Fruit fly (Drosophila melanogaster) whole organism, embryonic: Measurements from ENCODE around the gene Cyp309a1.

Source experiments
- Bgb ChIP-seq: fragments of 200-800 bp; sonication (Bioruptor generic); IDR thresholded peaks from 2 replicates; pipeline ENCODE4 v1.3.6; 2022; ENCODE audit warnings: missing biosample characterization, missing genetic modification characterization; ENCODE audit not compliant: partially characterized antibody
- CG10565 ChIP-seq: fragments of 200-800 bp; sonication (Bioruptor generic); optimal IDR thresholded peaks from 3 replicates; lab custom pipeline; 2016; ENCODE audit warnings: missing biosample characterization, mild to moderate bottlenecking, missing genetic modification characterization
- CG12071 ChIP-seq: fragments of 200-800 bp; sonication (Bioruptor generic); optimal IDR thresholded peaks from 3 replicates; lab custom pipeline; 2018; ENCODE audit warnings: missing biosample characterization, mild to moderate bottlenecking, missing genetic modification characterization
- CG12744 ChIP-seq: fragments of 200-800 bp; sonication (Bioruptor generic); optimal IDR thresholded peaks from 2 replicates; lab custom pipeline; 2016; ENCODE audit warnings: missing biosample characterization, missing genetic modification characterization
- CG12769 ChIP-seq: fragments of 200-800 bp; sonication (Bioruptor generic); optimal IDR thresholded peaks from 2 replicates; lab custom pipeline; 2019; ENCODE audit warnings: missing biosample characterization, mild to moderate bottlenecking, missing genetic modification characterization, moderate library complexity
- CG13624 ChIP-seq: fragments of 200-800 bp; sonication (Bioruptor generic); optimal IDR thresholded peaks from 2 replicates; lab custom pipeline; 2016; ENCODE audit warnings: missing biosample characterization, missing genetic modification characterization
- CG14014 ChIP-seq: fragments of 200-800 bp; sonication (Bioruptor generic); IDR thresholded peaks from 2 replicates; pipeline ENCODE4 v1.3.6; 2022; ENCODE audit warnings: missing biosample characterization, missing genetic modification characterization
- CG14050 ChIP-seq: fragments of 200-800 bp; sonication (Bioruptor generic); IDR thresholded peaks from 3 replicates; pipeline ENCODE4 v1.3.6; 2022; ENCODE audit warnings: missing biosample characterization, missing genetic modification characterization
- CG14667 ChIP-seq: fragments of 200-800 bp; sonication (Bioruptor generic); IDR thresholded peaks from 2 replicates; pipeline ENCODE4 v1.3.6; 2022; ENCODE audit warnings: missing biosample characterization, missing genetic modification characterization
- CG1647 ChIP-seq: fragments of 200-800 bp; sonication (Bioruptor generic); optimal IDR thresholded peaks from 3 replicates; lab custom pipeline; 2016; ENCODE audit warnings: missing biosample characterization, missing genetic modification characterization
- CG16779 ChIP-seq: fragments of 200-800 bp; sonication (Bioruptor generic); IDR thresholded peaks from 2 replicates; pipeline ENCODE4 v1.3.6; 2022; ENCODE audit warnings: missing biosample characterization, missing genetic modification characterization
- CG17829 ChIP-seq: fragments of 200-800 bp; optimal IDR thresholded peaks from 2 replicates; lab custom pipeline; 2019; ENCODE audit warnings: missing biosample characterization, mild to moderate bottlenecking, missing genetic modification characterization, moderate library complexity
- CG18619 ChIP-seq: fragments of 200-800 bp; sonication (Bioruptor generic); optimal IDR thresholded peaks from 3 replicates; lab custom pipeline; 2017; ENCODE audit warnings: missing biosample characterization, mild to moderate bottlenecking, missing genetic modification characterization
- CG31224 ChIP-seq: fragments of 200-800 bp; sonication (Bioruptor generic); IDR thresholded peaks from 2 replicates; pipeline ENCODE4 v1.3.6; 2022; ENCODE audit warnings: missing biosample characterization, missing genetic modification characterization
- CG32772 ChIP-seq: fragments of 200-800 bp; sonication (Bioruptor generic); IDR thresholded peaks from 2 replicates; pipeline ENCODE4 v1.3.6; 2022; ENCODE audit warnings: missing biosample characterization, missing genetic modification characterization
- CG3847 ChIP-seq: fragments of 200-800 bp; sonication (Bioruptor generic); IDR thresholded peaks from 2 replicates; pipeline ENCODE4 v1.3.6; 2022; ENCODE audit warnings: missing biosample characterization, missing genetic modification characterization
- CG6175 ChIP-seq: fragments of 200-800 bp; sonication (Bioruptor generic); IDR thresholded peaks from 3 replicates; pipeline ENCODE4 v1.3.6; 2022; ENCODE audit warnings: missing biosample characterization, missing genetic modification characterization
- CG6272 ChIP-seq: fragments of 200-800 bp; sonication (Bioruptor generic); IDR thresholded peaks from 2 replicates; pipeline ENCODE4 v1.3.6; 2022; ENCODE audit warnings: missing biosample characterization, missing genetic modification characterization
- CG7372 ChIP-seq: fragments of 200-800 bp; sonication (Bioruptor generic); IDR thresholded peaks from 2 replicates; pipeline ENCODE4 v1.3.6; 2022; ENCODE audit warnings: missing biosample characterization, missing genetic modification characterization
- CG7963 ChIP-seq: fragments of 200-800 bp; sonication (Bioruptor generic); IDR thresholded peaks from 3 replicates; pipeline ENCODE4 v1.3.6; 2022; ENCODE audit warnings: missing biosample characterization, missing genetic modification characterization; ENCODE audit not compliant: partially characterized antibody
- CHES-1-like ChIP-seq: fragments of 200-800 bp; sonication (Bioruptor generic); optimal IDR thresholded peaks from 2 replicates; lab custom pipeline; 2016; ENCODE audit warnings: missing biosample characterization, missing genetic modification characterization
- CTCF ChIP-seq: fragments of 200-800 bp; sonication (Bioruptor generic); optimal IDR thresholded peaks from 2 replicates; lab custom pipeline; 2017; ENCODE audit warnings: missing biosample characterization, mild to moderate bottlenecking, missing genetic modification characterization, moderate library complexity
- Hr39 ChIP-seq: fragments of >200 bp; optimal IDR thresholded peaks from 2 replicates; lab custom pipeline; 2017
- MBD-R2 ChIP-seq: fragments of 200-800 bp; sonication (Bioruptor generic); IDR thresholded peaks from 2 replicates; pipeline ENCODE4 v1.3.6; 2022; ENCODE audit warnings: missing biosample characterization, missing genetic modification characterization
- Mad ChIP-seq: fragments of 200-800 bp; sonication (Bioruptor generic); optimal IDR thresholded peaks from 2 replicates; lab custom pipeline; 2016; ENCODE audit warnings: missing biosample characterization, missing genetic modification characterization
- Max ChIP-seq: fragments of 200-800 bp; sonication (Bioruptor generic); optimal IDR thresholded peaks from 2 replicates; lab custom pipeline; 2016; ENCODE audit warnings: missing biosample characterization, mild to moderate bottlenecking, missing genetic modification characterization
- Myb ChIP-seq: fragments of 200-800 bp; sonication (Bioruptor generic); optimal IDR thresholded peaks from 2 replicates; lab custom pipeline; 2016; ENCODE audit warnings: missing biosample characterization, missing genetic modification characterization
- NC2α ChIP-seq: fragments of 200-800 bp; sonication (Bioruptor generic); optimal IDR thresholded peaks from 2 replicates; lab custom pipeline; 2016; ENCODE audit warnings: missing biosample characterization, missing genetic modification characterization
- Nf-YB ChIP-seq: fragments of 200-800 bp; sonication (Bioruptor generic); optimal IDR thresholded peaks from 3 replicates; lab custom pipeline; 2019; ENCODE audit warnings: missing biosample characterization, mild to moderate bottlenecking, missing genetic modification characterization, moderate library complexity
- NfI ChIP-seq: fragments of 200-800 bp; sonication (Bioruptor generic); optimal IDR thresholded peaks from 3 replicates; lab custom pipeline; 2018; ENCODE audit warnings: missing biosample characterization, mild to moderate bottlenecking, missing genetic modification characterization, moderate library complexity
- Scr ChIP-seq: fragments of 200-800 bp; sonication (Bioruptor generic); IDR thresholded peaks from 2 replicates; pipeline ENCODE4 v1.3.6; 2022; ENCODE audit warnings: missing biosample characterization, missing genetic modification characterization; ENCODE audit not compliant: partially characterized antibody
- Vsx1 ChIP-seq: fragments of 200-800 bp; sonication (Bioruptor generic); optimal IDR thresholded peaks from 2 replicates; lab custom pipeline; 2017; ENCODE audit warnings: missing biosample characterization, mild to moderate bottlenecking, missing genetic modification characterization, missing genetic modification reagents
- Xbp1 ChIP-seq: fragments of 200-800 bp; sonication (Bioruptor generic); optimal IDR thresholded peaks from 3 replicates; lab custom pipeline; 2016; ENCODE audit warnings: missing biosample characterization, mild to moderate bottlenecking, missing genetic modification characterization
- az2 ChIP-seq: fragments of 200-800 bp; sonication (Bioruptor generic); optimal IDR thresholded peaks from 3 replicates; lab custom pipeline; 2016; ENCODE audit warnings: missing biosample characterization, missing genetic modification characterization
- bbx ChIP-seq: fragments of 200-800 bp; sonication (Bioruptor generic); IDR thresholded peaks from 2 replicates; pipeline ENCODE4 v1.3.6; 2022; ENCODE audit warnings: missing biosample characterization, missing genetic modification characterization; ENCODE audit not compliant: partially characterized antibody
- cg ChIP-seq: fragments of 200-800 bp; sonication (Bioruptor generic); optimal IDR thresholded peaks from 3 replicates; lab custom pipeline; 2019; ENCODE audit warnings: missing biosample characterization, mild to moderate bottlenecking, missing genetic modification characterization, moderate library complexity
- cwo ChIP-seq: fragments of 200-800 bp; sonication (Bioruptor generic); optimal IDR thresholded peaks from 3 replicates; lab custom pipeline; 2017; ENCODE audit warnings: missing biosample characterization, missing genetic modification characterization, mild to moderate bottlenecking, moderate library complexity, missing genetic modification reagents
- fru ChIP-seq: fragments of >200 bp; optimal IDR thresholded peaks from 2 replicates; lab custom pipeline; 2017
- gfzf ChIP-seq: fragments of 200-800 bp; sonication (Bioruptor generic); optimal IDR thresholded peaks from 2 replicates; lab custom pipeline; 2016; ENCODE audit warnings: missing biosample characterization, mild to moderate bottlenecking, missing genetic modification characterization, moderate library complexity
- grau ChIP-seq: fragments of 200-800 bp; optimal IDR thresholded peaks from 3 replicates; lab custom pipeline; 2019; ENCODE audit warnings: missing biosample characterization, mild to moderate bottlenecking, missing genetic modification characterization, moderate library complexity
- gsb ChIP-seq: fragments of 200-800 bp; sonication (Bioruptor generic); IDR thresholded peaks from 2 replicates; pipeline ENCODE4 v1.3.6; 2022; ENCODE audit warnings: missing biosample characterization, missing genetic modification characterization
- gsb-n ChIP-seq: fragments of 200-800 bp; sonication (Bioruptor generic); optimal IDR thresholded peaks from 3 replicates; lab custom pipeline; 2018; ENCODE audit warnings: missing biosample characterization, mild to moderate bottlenecking, missing genetic modification characterization
- ham ChIP-seq: fragments of 200-800 bp; sonication (Bioruptor generic); IDR thresholded peaks from 2 replicates; pipeline ENCODE4 v1.3.6; 2022; ENCODE audit warnings: missing biosample characterization, missing genetic modification characterization
- hkb ChIP-seq, 2 experiments: fragments of 200-800 bp in 1 of 2; fragments of >200 bp in 1 of 2; sonication (Bioruptor generic) in 1 of 2; IDR thresholded peaks in 1 of 2; optimal IDR thresholded peaks in 1 of 2; 2 replicates each; pipeline versions ENCODE4 v1.3.6 to Lab custom; 2017 to 2022; ENCODE audit warnings: missing biosample characterization in 1 of 2, missing genetic modification characterization in 1 of 2
- ind ChIP-seq: fragments of 200-800 bp; sonication (Bioruptor generic); optimal IDR thresholded peaks from 3 replicates; lab custom pipeline; 2016; ENCODE audit warnings: missing biosample characterization, missing genetic modification characterization
- inv ChIP-seq: fragments of 200-800 bp; sonication (Bioruptor generic); IDR thresholded peaks from 2 replicates; pipeline ENCODE4 v1.3.6; 2022; ENCODE audit warnings: missing biosample characterization, missing genetic modification characterization; ENCODE audit not compliant: partially characterized antibody
- kni ChIP-seq: fragments of 200-800 bp; sonication (Bioruptor generic); optimal IDR thresholded peaks from 3 replicates; lab custom pipeline; 2017; ENCODE audit warnings: mild to moderate bottlenecking, missing biosample characterization, missing genetic modification reagents, missing genetic modification characterization
- lbe ChIP-seq: fragments of 200-800 bp; sonication (Bioruptor generic); optimal IDR thresholded peaks from 2 replicates; lab custom pipeline; 2016; ENCODE audit warnings: missing biosample characterization, mild to moderate bottlenecking, missing genetic modification characterization
- schlank ChIP-seq: fragments of 200-800 bp; sonication (Bioruptor generic); optimal IDR thresholded peaks from 2 replicates; lab custom pipeline; 2018; ENCODE audit warnings: missing biosample characterization, mild to moderate bottlenecking, missing genetic modification characterization
- slou ChIP-seq: fragments of 200-800 bp; sonication (Bioruptor generic); optimal IDR thresholded peaks from 3 replicates; lab custom pipeline; 2016; ENCODE audit warnings: missing biosample characterization, missing genetic modification characterization
- ttk ChIP-seq: fragments of 200-800 bp; sonication (Bioruptor generic); IDR thresholded peaks from 2 replicates; pipeline ENCODE4 v2.1.2; 2022; ENCODE audit warnings: missing biosample characterization, missing genetic modification characterization

The Cyp309a1 gene

dm6 chr2L:2579669-2580351 is 15.2 kb upstream of the Cyp309a1 start, which contains the start of the genes ND-B17.2 and Arpc5 (continued):
- TF ChIP-seq CG16779 (GFP tag; lab: Robert Waterston, UW) (no peak), CG3847 (GFP tag; lab: Robert Waterston, UW) (peak; percentile 46), ham (no peak), gsb-n (no peak), Mad (GFP tag; lab: Kevin White, UChicago) (peak; percentile 1), CHES-1-like (GFP tag; lab: Kevin White, UChicago) (peak; percentile 12), CG12744 (GFP tag; lab: Kevin White, UChicago) (no peak), Bgb (no peak), NC2α (GFP tag; lab: Kevin White, UChicago) (no peak), ind (GFP tag; lab: Kevin White, UChicago) (no peak), gfzf (GFP tag; lab: Kevin White, UChicago) (peak; percentile 90), CG7963 (GFP tag; lab: Robert Waterston, UW) (no peak), az2 (GFP tag; lab: Kevin White, UChicago) (no peak), inv (GFP tag; lab: Robert Waterston, UW) (no peak), Xbp1 (GFP tag; lab: Kevin White, UChicago) (no peak), CG13624 (GFP tag; lab: Kevin White, UChicago) (no peak), CG31224 (GFP tag; lab: Robert Waterston, UW) (no peak), lbe (no peak), gsb (no peak), NfI (GFP tag; lab: Kevin White, UChicago) (no peak), CG12071 (GFP tag; lab: Kevin White, UChicago) (no peak), grau (peak; percentile 37), Max (GFP tag; lab: Kevin White, UChicago) (no peak), Nf-YB (GFP tag; lab: Kevin White, UChicago) (no peak), CG1647 (GFP tag; lab: Kevin White, UChicago) (no peak), Myb (GFP tag; lab: Kevin White, UChicago) (no peak), cwo (GFP tag; lab: Kevin White, UChicago) (no peak), CG32772 (GFP tag; lab: Robert Waterston, UW) (no peak), CG6272 (GFP tag; lab: Robert Waterston, UW) (no peak), CG18619 (no peak), CG14050 (GFP tag; lab: Robert Waterston, UW) (no peak), Hr39 (lab: Kevin White, UChicago) (no peak), CG6175 (GFP tag; lab: Robert Waterston, UW) (no peak), MBD-R2 (GFP tag; lab: Robert Waterston, UW) (peak; percentile 89), hkb (optimal IDR thresholded peaks at IDR 0.05; lab: Kevin White, UChicago) (peak; percentile 33), hkb (GFP tag; IDR thresholded peaks at IDR 0.05; lab: Robert Waterston, UW) (no peak), bbx (no peak), CTCF (peak; percentile 57), CG10565 (GFP tag; lab: Kevin White, UChicago) (no peak), ttk (GFP tag; lab: Robert Waterston, UW) (no peak), CG14667 (no peak), fru (no peak), CG12769 (tag; lab: Kevin White, UChicago) (no peak), CG14014 (no peak), CG17829 (tag; lab: Kevin White, UChicago) (peak; percentile 49), schlank (tag; lab: Kevin White, UChicago) (no peak), Vsx1 (GFP tag; lab: Kevin White, UChicago) (no peak), kni (GFP tag; lab: Kevin White, UChicago) (no peak), CG7372 (no peak), cg (GFP tag; lab: Kevin White, UChicago) (no peak), Scr (GFP tag; lab: Robert Waterston, UW) (peak; percentile 43; the same call in 1 of the 2 replicates), slou (GFP tag; lab: Kevin White, UChicago) (no peak)
